Fruit fly (Drosophila melanogaster) whole organism, embryonic: ENCODE data around the gene Ror.

Experiments
- Abd-B ChIP-seq: fragments of 200-800 bp; sonication (Bioruptor generic); optimal IDR thresholded peaks from 2 replicates; lab custom pipeline; 2018; ENCODE audit warnings: missing biosample characterization, mild to moderate bottlenecking, missing genetic modification characterization, moderate library complexity
- Atf-2 ChIP-seq: fragments of 200-800 bp; sonication (Bioruptor generic); optimal IDR thresholded peaks from 2 replicates; lab custom pipeline; 2016; ENCODE audit warnings: missing biosample characterization, missing genetic modification characterization
- Bgb ChIP-seq: fragments of 200-800 bp; sonication (Bioruptor generic); IDR thresholded peaks from 2 replicates; pipeline ENCODE4 v1.3.6; 2022; ENCODE audit warnings: missing biosample characterization, missing genetic modification characterization; ENCODE audit not compliant: partially characterized antibody
- BtbVII ChIP-seq: fragments of 200-800 bp; sonication (Bioruptor generic); optimal IDR thresholded peaks from 3 replicates; lab custom pipeline; 2017; ENCODE audit warnings: missing biosample characterization, mild to moderate bottlenecking, missing genetic modification characterization
- CG1024 ChIP-seq: fragments of 200-800 bp; sonication (Bioruptor generic); IDR thresholded peaks from 2 replicates; pipeline ENCODE4 v1.3.6; 2022; ENCODE audit warnings: missing biosample characterization, missing genetic modification characterization
- CG10274 ChIP-seq: fragments of 200-800 bp; sonication (Bioruptor generic); optimal IDR thresholded peaks from 3 replicates; lab custom pipeline; 2017; ENCODE audit warnings: missing biosample characterization, mild to moderate bottlenecking, missing genetic modification characterization
- CG12391 ChIP-seq: fragments of 200-800 bp; sonication (Bioruptor generic); optimal IDR thresholded peaks from 3 replicates; lab custom pipeline; 2018; ENCODE audit warnings: missing biosample characterization, mild to moderate bottlenecking, missing genetic modification characterization, moderate library complexity
- CG13287 ChIP-seq: fragments of 200-800 bp; sonication (Bioruptor generic); IDR thresholded peaks from 2 replicates; pipeline ENCODE4 v1.3.6; 2022; ENCODE audit warnings: missing biosample characterization, missing genetic modification characterization; ENCODE audit not compliant: partially characterized antibody
- CG13624 ChIP-seq: fragments of 200-800 bp; sonication (Bioruptor generic); optimal IDR thresholded peaks from 2 replicates; lab custom pipeline; 2016; ENCODE audit warnings: missing biosample characterization, missing genetic modification characterization
- CG14667 ChIP-seq: fragments of 200-800 bp; sonication (Bioruptor generic); IDR thresholded peaks from 2 replicates; pipeline ENCODE4 v1.3.6; 2022; ENCODE audit warnings: missing biosample characterization, missing genetic modification characterization
- CG14860 ChIP-seq: fragments of 200-800 bp; sonication (Bioruptor generic); IDR thresholded peaks from 3 replicates; pipeline ENCODE4 v1.3.6; 2022; ENCODE audit warnings: missing biosample characterization, missing genetic modification characterization; ENCODE audit not compliant: partially characterized antibody
- CG17568 ChIP-seq: fragments of 200-800 bp; sonication (Bioruptor generic); optimal IDR thresholded peaks from 2 replicates; lab custom pipeline; 2018; ENCODE audit warnings: missing biosample characterization, mild to moderate bottlenecking, missing genetic modification characterization, moderate library complexity
- CG17612 ChIP-seq: fragments of 200-800 bp; sonication (Bioruptor generic); IDR thresholded peaks from 2 replicates; pipeline ENCODE4 v1.3.6; 2022; ENCODE audit warnings: missing biosample characterization, missing genetic modification characterization
- CG18764 ChIP-seq: fragments of 200-800 bp; sonication (Bioruptor generic); optimal IDR thresholded peaks from 3 replicates; lab custom pipeline; 2016; ENCODE audit warnings: missing biosample characterization, missing genetic modification characterization
- CG30020 ChIP-seq: fragments of 200-800 bp; optimal IDR thresholded peaks from 2 replicates; lab custom pipeline; 2019; ENCODE audit warnings: missing biosample characterization, mild to moderate bottlenecking, missing genetic modification characterization, moderate library complexity
- CG3163 ChIP-seq: fragments of 200-800 bp; sonication (Bioruptor generic); optimal IDR thresholded peaks from 3 replicates; lab custom pipeline; 2016; ENCODE audit warnings: missing biosample characterization, missing genetic modification characterization
- CG32532 ChIP-seq: fragments of 200-800 bp; sonication (Bioruptor generic); IDR thresholded peaks from 2 replicates; pipeline ENCODE4 v1.3.6; 2022; ENCODE audit warnings: missing biosample characterization, missing genetic modification characterization
- CG32772 ChIP-seq: fragments of 200-800 bp; sonication (Bioruptor generic); IDR thresholded peaks from 2 replicates; pipeline ENCODE4 v1.3.6; 2022; ENCODE audit warnings: missing biosample characterization, missing genetic modification characterization
- CG34422 ChIP-seq: fragments of 200-800 bp; sonication (Bioruptor generic); IDR thresholded peaks from 3 replicates; pipeline ENCODE4 v1.3.6; 2022; ENCODE audit warnings: missing biosample characterization, missing genetic modification characterization
- CG4730 ChIP-seq: fragments of 200-800 bp; sonication (Bioruptor generic); IDR thresholded peaks from 2 replicates; pipeline ENCODE4 v1.3.6; 2022; ENCODE audit warnings: missing biosample characterization, missing genetic modification characterization
- CG9876 ChIP-seq: fragments of 200-800 bp; sonication (Bioruptor generic); optimal IDR thresholded peaks from 2 replicates; lab custom pipeline; 2016; ENCODE audit warnings: missing biosample characterization, missing genetic modification characterization
- Elba2 ChIP-seq: fragments of 200-800 bp; sonication (Bioruptor generic); optimal IDR thresholded peaks from 3 replicates; lab custom pipeline; 2016; ENCODE audit warnings: missing biosample characterization, missing genetic modification characterization
- Hey ChIP-seq: fragments of 200-800 bp; sonication (Bioruptor generic); optimal IDR thresholded peaks from 3 replicates; lab custom pipeline; 2018; ENCODE audit warnings: missing biosample characterization, mild to moderate bottlenecking, missing genetic modification characterization
- Hr51 ChIP-seq, 2 experiments: fragments of 200-800 bp; sonication (Bioruptor generic); optimal IDR thresholded peaks; 2 replicates in 1 of 2; 3 replicates in 1 of 2; lab custom pipeline; 2016 to 2018; ENCODE audit warnings: missing biosample characterization in 2 of 2, missing genetic modification characterization in 2 of 2, mild to moderate bottlenecking in 1 of 2, moderate library complexity in 1 of 2
- Mes4 ChIP-seq: fragments of 200-800 bp; sonication (Bioruptor generic); optimal IDR thresholded peaks from 2 replicates; lab custom pipeline; 2016; ENCODE audit warnings: missing biosample characterization, missing genetic modification characterization
- NK7.1 ChIP-seq: fragments of 200-800 bp; sonication (Bioruptor generic); optimal IDR thresholded peaks from 3 replicates; lab custom pipeline; 2016; ENCODE audit warnings: missing biosample characterization, missing genetic modification characterization
- Oli ChIP-seq: fragments of 200-800 bp; sonication (Bioruptor generic); optimal IDR thresholded peaks from 2 replicates; lab custom pipeline; 2018; ENCODE audit warnings: missing biosample characterization, mild to moderate bottlenecking, missing genetic modification characterization, moderate library complexity
- Spps ChIP-seq: fragments of 200-800 bp; sonication (Bioruptor generic); optimal IDR thresholded peaks from 2 replicates; lab custom pipeline; 2018; ENCODE audit warnings: missing biosample characterization, mild to moderate bottlenecking, missing genetic modification characterization
- TFAM ChIP-seq: fragments of 200-800 bp; sonication (Bioruptor generic); optimal IDR thresholded peaks from 2 replicates; lab custom pipeline; 2017; ENCODE audit warnings: missing biosample characterization, missing genetic modification characterization, inconsistent platforms
- YL-1 ChIP-seq: fragments of 200-800 bp; sonication (Bioruptor generic); optimal IDR thresholded peaks from 3 replicates; lab custom pipeline; 2017; ENCODE audit warnings: missing biosample characterization, mild to moderate bottlenecking, missing genetic modification characterization
- cas ChIP-seq: fragments of 200-800 bp; sonication (Bioruptor generic); IDR thresholded peaks from 2 replicates; pipeline ENCODE4 v1.3.6; 2022; ENCODE audit warnings: missing biosample characterization, missing genetic modification characterization
- cg ChIP-seq: fragments of 200-800 bp; sonication (Bioruptor generic); optimal IDR thresholded peaks from 3 replicates; lab custom pipeline; 2019; ENCODE audit warnings: missing biosample characterization, mild to moderate bottlenecking, missing genetic modification characterization, moderate library complexity
- crc ChIP-seq: fragments of 200-800 bp; sonication (Bioruptor generic); optimal IDR thresholded peaks from 2 replicates; lab custom pipeline; 2016; ENCODE audit warnings: missing biosample characterization, missing genetic modification characterization
- cwo ChIP-seq: fragments of 200-800 bp; sonication (Bioruptor generic); optimal IDR thresholded peaks from 3 replicates; lab custom pipeline; 2017; ENCODE audit warnings: missing biosample characterization, missing genetic modification characterization, mild to moderate bottlenecking, moderate library complexity, missing genetic modification reagents
- ems ChIP-seq: fragments of 200-800 bp; sonication (Bioruptor generic); optimal IDR thresholded peaks from 3 replicates; lab custom pipeline; 2016; ENCODE audit warnings: missing biosample characterization, missing genetic modification characterization
- en ChIP-seq: fragments of 200-800 bp; sonication (Bioruptor generic); optimal IDR thresholded peaks from 2 replicates; lab custom pipeline; 2016; ENCODE audit warnings: missing biosample characterization, missing genetic modification characterization
- eyg ChIP-seq: fragments of 200-800 bp; sonication (Bioruptor generic); optimal IDR thresholded peaks from 3 replicates; lab custom pipeline; 2016; ENCODE audit warnings: missing biosample characterization, missing genetic modification characterization
- gsb ChIP-seq: fragments of 200-800 bp; sonication (Bioruptor generic); IDR thresholded peaks from 2 replicates; pipeline ENCODE4 v1.3.6; 2022; ENCODE audit warnings: missing biosample characterization, missing genetic modification characterization
- hkb ChIP-seq, 2 experiments: fragments of 200-800 bp in 1 of 2; fragments of >200 bp in 1 of 2; sonication (Bioruptor generic) in 1 of 2; IDR thresholded peaks in 1 of 2; optimal IDR thresholded peaks in 1 of 2; 2 replicates each; pipeline versions ENCODE4 v1.3.6 to Lab custom; 2017 to 2022; ENCODE audit warnings: missing biosample characterization in 1 of 2, missing genetic modification characterization in 1 of 2
- jumu ChIP-seq: fragments of 200-800 bp; sonication (Bioruptor generic); optimal IDR thresholded peaks from 3 replicates; lab custom pipeline; 2016; ENCODE audit warnings: missing biosample characterization, missing genetic modification characterization
- odd ChIP-seq: fragments of 200-800 bp; sonication (Bioruptor generic); optimal IDR thresholded peaks from 2 replicates; lab custom pipeline; 2017; ENCODE audit warnings: missing biosample characterization, mild to moderate bottlenecking, missing genetic modification characterization
- pb ChIP-seq: fragments of 200-800 bp; sonication (Bioruptor generic); optimal IDR thresholded peaks from 3 replicates; lab custom pipeline; 2016; ENCODE audit warnings: missing biosample characterization, missing genetic modification characterization
- phol ChIP-seq: fragments of 200-800 bp; sonication (Bioruptor generic); optimal IDR thresholded peaks from 3 replicates; lab custom pipeline; 2018; ENCODE audit warnings: missing biosample characterization, mild to moderate bottlenecking, missing genetic modification characterization, moderate library complexity
- sc ChIP-seq, 3 experiments: fragments of >200 bp in 2 of 3; fragments of 200-800 bp in 1 of 3; sonication (Bioruptor generic) in 1 of 3; optimal IDR thresholded peaks; 2 replicates in 2 of 3; 3 replicates in 1 of 3; lab custom pipeline; 2017; ENCODE audit warnings: mild to moderate bottlenecking in 1 of 3, missing biosample characterization in 1 of 3, missing genetic modification characterization in 1 of 3, missing genetic modification reagents in 1 of 3
- scrt ChIP-seq: fragments of 200-800 bp; sonication (Bioruptor generic); optimal IDR thresholded peaks from 2 replicates; lab custom pipeline; 2018; ENCODE audit warnings: missing biosample characterization, mild to moderate bottlenecking, missing genetic modification characterization, moderate library complexity
- sug ChIP-seq: fragments of 200-800 bp; optimal IDR thresholded peaks from 2 replicates; lab custom pipeline; 2019; ENCODE audit warnings: missing biosample characterization, mild to moderate bottlenecking, missing genetic modification characterization, moderate library complexity
- tup ChIP-seq: fragments of 200-800 bp; sonication (Bioruptor generic); optimal IDR thresholded peaks from 2 replicates; lab custom pipeline; 2016; ENCODE audit warnings: missing biosample characterization, mild to moderate bottlenecking, missing genetic modification characterization, moderate library complexity
- unc-4 ChIP-seq: fragments of 200-800 bp; sonication (Bioruptor generic); IDR thresholded peaks from 2 replicates; pipeline ENCODE4 v1.3.6; 2022; ENCODE audit warnings: missing biosample characterization, missing genetic modification characterization; ENCODE audit not compliant: partially characterized antibody
- vfl ChIP-seq: fragments of 200-800 bp; sonication (Bioruptor generic); optimal IDR thresholded peaks from 2 replicates; lab custom pipeline; 2016; ENCODE audit warnings: missing biosample characterization, missing genetic modification characterization
- zen2 ChIP-seq: fragments of 200-800 bp; sonication (Bioruptor generic); IDR thresholded peaks from 3 replicates; pipeline ENCODE4 v1.3.6; 2022; ENCODE audit warnings: missing biosample characterization, missing genetic modification characterization; ENCODE audit not compliant: partially characterized antibody

Ror gene

dm6 chr2L:10263343-10263744 is 11.7 kb downstream of the Ror start, which contains the start of gene Rsf1 (continued):
- TF ChIP-seq cas (GFP tag; lab: Robert Waterston, UW) (no peak), TFAM (GFP tag; lab: Kevin White, UChicago) (no peak), CG32532 (GFP tag; lab: Robert Waterston, UW) (no peak), unc-4 (GFP tag; lab: Robert Waterston, UW) (no peak), Abd-B (GFP tag; lab: Kevin White, UChicago) (no peak), sc (optimal IDR thresholded peaks at IDR 0.05; lab: Kevin White, UChicago) (no peak), sc (GFP tag; optimal IDR thresholded peaks at IDR 0.05; lab: Kevin White, UChicago) (no peak), Hey (tag; lab: Kevin White, UChicago) (no peak), Oli (no peak), CG12391 (no peak), jumu (GFP tag; lab: Kevin White, UChicago) (no peak), cg (GFP tag; lab: Kevin White, UChicago) (no peak), CG18764 (GFP tag; lab: Kevin White, UChicago) (no peak), gsb (no peak), Hr51 (GFP tag; optimal IDR thresholded peaks at IDR 0.05; lab: Kevin White, UChicago) (no peak), CG10274 (GFP tag; lab: Kevin White, UChicago) (no peak), odd (GFP tag; lab: Kevin White, UChicago) (no peak), CG1024 (GFP tag; lab: Robert Waterston, UW) (peak; percentile 86), hkb (optimal IDR thresholded peaks at IDR 0.05; lab: Kevin White, UChicago) (no peak), hkb (GFP tag; IDR thresholded peaks at IDR 0.05; lab: Robert Waterston, UW) (no peak), Elba2 (GFP tag; lab: Kevin White, UChicago) (no peak), ems (GFP tag; lab: Kevin White, UChicago) (no peak), CG30020 (tag; lab: Kevin White, UChicago) (peak; percentile 98), CG17612 (no peak), eyg (GFP tag; lab: Kevin White, UChicago) (no peak), cwo (no peak), CG9876 (GFP tag; lab: Kevin White, UChicago) (no peak), CG14860 (GFP tag; lab: Robert Waterston, UW) (no peak), CG13624 (GFP tag; lab: Kevin White, UChicago) (no peak), CG34422 (GFP tag; lab: Robert Waterston, UW) (no peak), zen2 (GFP tag; lab: Robert Waterston, UW) (no peak), Spps (tag; lab: Kevin White, UChicago) (no peak), Atf-2 (no peak), crc (GFP tag; lab: Kevin White, UChicago) (no peak), CG14667 (GFP tag; lab: Robert Waterston, UW) (no peak; the same call in 1 of the 2 replicates), YL-1 (peak; percentile 78), CG32772 (no peak), CG13287 (GFP tag; lab: Robert Waterston, UW) (no peak), CG17568 (GFP tag; lab: Kevin White, UChicago) (no peak), phol (peak; percentile 21), sug (tag; lab: Kevin White, UChicago) (no peak), BtbVII (no peak), Bgb (GFP tag; lab: Robert Waterston, UW) (no peak), pb (GFP tag; lab: Kevin White, UChicago) (no peak), tup (GFP tag; lab: Kevin White, UChicago) (no peak), scrt (GFP tag; lab: Kevin White, UChicago) (no peak), CG4730 (GFP tag; lab: Robert Waterston, UW) (no peak), NK7.1 (GFP tag; lab: Kevin White, UChicago) (no peak), en (GFP tag; lab: Kevin White, UChicago) (no peak), vfl (GFP tag; lab: Kevin White, UChicago) (no peak), CG3163 (GFP tag; lab: Kevin White, UChicago) (no peak), Mes4 (GFP tag; lab: Kevin White, UChicago) (no peak)
